Worm (Caenorhabditis elegans) whole organism, late embryonic: ENCODE data around the gene sdz-26.

ENCODE experiments used
- C38D4.7 ChIP-seq: fragments of 200-800 bp; sonication (Bioruptor generic); optimal IDR thresholded peaks from 2 replicates; lab custom pipeline; 2018; ENCODE audit warnings: mild to moderate bottlenecking, missing genetic modification characterization, moderate library complexity, missing compliant biosample characterization
- ama-1 ChIP-seq: fragments of 150-350 bp; optimal IDR thresholded peaks from 2 replicates; lab custom pipeline; 2014
- ceh-18 ChIP-seq: sonication (generic microtip); optimal IDR thresholded peaks from 2 replicates; lab custom pipeline; 2016; ENCODE audit warnings: missing genetic modification characterization, missing compliant biosample characterization
- ceh-19 ChIP-seq: fragments of 200-800 bp; sonication (Bioruptor generic); optimal IDR thresholded peaks from 2 replicates; lab custom pipeline; 2018; ENCODE audit warnings: mild to moderate bottlenecking, missing genetic modification characterization, missing compliant biosample characterization
- nhr-11 ChIP-seq: fragments of 150-350 bp; optimal IDR thresholded peaks from 2 replicates; lab custom pipeline; 2014; ENCODE audit warnings: missing biosample characterization, missing genetic modification characterization
- pha-4 ChIP-seq: fragments of 150-350 bp; optimal IDR thresholded peaks from 2 replicates; lab custom pipeline; 2018; ENCODE audit warnings: missing biosample characterization, missing genetic modification reagents, missing genetic modification characterization
- pqm-1 ChIP-seq: sonication (generic microtip); optimal IDR thresholded peaks from 2 replicates; lab custom pipeline; 2016; ENCODE audit warnings: missing genetic modification characterization, missing compliant biosample characterization
- tbx-2 ChIP-seq: sonication (generic microtip); optimal IDR thresholded peaks from 2 replicates; lab custom pipeline; 2016; ENCODE audit warnings: missing genetic modification characterization, missing compliant biosample characterization

DNA sequence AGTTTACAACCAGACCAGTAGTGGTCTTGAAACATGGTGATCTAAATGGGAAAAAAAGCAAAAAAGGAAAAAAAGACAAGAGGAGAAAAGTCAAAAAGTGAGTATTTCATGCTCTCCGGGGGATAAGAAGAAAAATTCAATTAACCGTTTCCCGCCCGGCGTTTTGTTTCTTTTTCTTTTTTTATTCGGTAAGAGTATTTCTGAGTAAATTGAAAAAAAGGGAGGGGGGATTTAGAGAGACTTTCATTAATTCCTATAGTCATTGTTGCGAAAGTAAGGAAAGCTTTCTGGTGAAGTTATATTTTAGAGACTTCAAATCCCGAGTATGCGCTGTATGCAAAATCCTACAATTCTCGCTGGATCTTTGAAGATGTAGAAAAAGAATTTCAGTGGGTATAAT lies 46.2 kb downstream of the sdz-26 start:
- no peak for TF ChIP-seq pqm-1
- TF ChIP-seq nhr-11 (tag; lab: Kevin White, UChicago), result no peak
- no peak for TF ChIP-seq ama-1 (lab: Kevin White, UChicago)
- no peak for TF ChIP-seq pha-4 (tag; lab: Kevin White, UChicago)
- TF ChIP-seq tbx-2, result no peak
- no peak for TF ChIP-seq ceh-19
- TF ChIP-seq C38D4.7 (GFP tag; lab: Kevin White, UChicago), result no peak
- TF ChIP-seq ceh-18, result no peak
